Fruit fly (Drosophila melanogaster) whole organism, embryonic: Measurements from ENCODE around the gene dock.

Experiments used
- Atf-2 ChIP-seq: fragments of 200-800 bp; sonication (Bioruptor generic); optimal IDR thresholded peaks from 2 replicates; lab custom pipeline; 2016; ENCODE audit warnings: missing biosample characterization, missing genetic modification characterization
- Blimp-1 ChIP-seq: fragments of 200-800 bp; sonication (Bioruptor generic); optimal IDR thresholded peaks from 3 replicates; lab custom pipeline; 2018; ENCODE audit warnings: missing biosample characterization, missing genetic modification characterization, mild to moderate bottlenecking, moderate library complexity, missing genetic modification reagents
- BtbVII ChIP-seq: fragments of 200-800 bp; sonication (Bioruptor generic); optimal IDR thresholded peaks from 3 replicates; lab custom pipeline; 2017; ENCODE audit warnings: missing biosample characterization, mild to moderate bottlenecking, missing genetic modification characterization
- CG10267 ChIP-seq: fragments of 200-800 bp; sonication (Bioruptor generic); optimal IDR thresholded peaks from 2 replicates; lab custom pipeline; 2018; ENCODE audit warnings: missing biosample characterization, mild to moderate bottlenecking, missing genetic modification characterization, moderate library complexity
- CG10543 ChIP-seq: fragments of 200-800 bp; sonication (Bioruptor generic); optimal IDR thresholded peaks from 3 replicates; lab custom pipeline; 2017; ENCODE audit warnings: missing biosample characterization, mild to moderate bottlenecking, missing genetic modification characterization, moderate library complexity
- CG12236 ChIP-seq: fragments of 200-800 bp; sonication (Bioruptor generic); optimal IDR thresholded peaks from 2 replicates; lab custom pipeline; 2016; ENCODE audit warnings: missing biosample characterization, missing genetic modification characterization
- CG13894 ChIP-seq: fragments of 200-800 bp; sonication (Bioruptor generic); optimal IDR thresholded peaks from 3 replicates; lab custom pipeline; 2018; ENCODE audit warnings: missing biosample characterization, mild to moderate bottlenecking, missing genetic modification characterization, moderate library complexity
- CG14441 ChIP-seq: fragments of 200-800 bp; sonication (Bioruptor generic); IDR thresholded peaks from 2 replicates; pipeline ENCODE4 v1.3.6; 2022; ENCODE audit warnings: missing biosample characterization, missing genetic modification characterization
- CG1529 ChIP-seq: fragments of 200-800 bp; sonication (Bioruptor generic); optimal IDR thresholded peaks from 3 replicates; lab custom pipeline; 2018; ENCODE audit warnings: missing biosample characterization, missing genetic modification characterization
- CG1602 ChIP-seq: fragments of 200-800 bp; sonication (Bioruptor generic); optimal IDR thresholded peaks from 3 replicates; lab custom pipeline; 2016; ENCODE audit warnings: missing biosample characterization, missing genetic modification characterization
- CG17568 ChIP-seq: fragments of 200-800 bp; sonication (Bioruptor generic); optimal IDR thresholded peaks from 2 replicates; lab custom pipeline; 2018; ENCODE audit warnings: missing biosample characterization, mild to moderate bottlenecking, missing genetic modification characterization, moderate library complexity
- CG2712 ChIP-seq: fragments of 200-800 bp; optimal IDR thresholded peaks from 3 replicates; lab custom pipeline; 2019; ENCODE audit warnings: missing biosample characterization, mild to moderate bottlenecking, missing genetic modification characterization, moderate library complexity
- CG6791 ChIP-seq: fragments of 200-800 bp; sonication (Bioruptor generic); IDR thresholded peaks from 3 replicates; pipeline ENCODE4 v1.3.6; 2022; ENCODE audit warnings: missing biosample characterization, missing genetic modification characterization; ENCODE audit not compliant: partially characterized antibody
- CG7556 ChIP-seq: fragments of 200-800 bp; sonication (Bioruptor generic); optimal IDR thresholded peaks from 2 replicates; lab custom pipeline; 2017; ENCODE audit warnings: missing biosample characterization, mild to moderate bottlenecking, missing genetic modification characterization
- CG8281 ChIP-seq: fragments of 200-800 bp; sonication (Bioruptor generic); optimal IDR thresholded peaks from 2 replicates; lab custom pipeline; 2018; ENCODE audit warnings: missing biosample characterization, mild to moderate bottlenecking, missing genetic modification characterization, moderate library complexity
- Fer1 ChIP-seq: fragments of 200-800 bp; sonication (Bioruptor generic); optimal IDR thresholded peaks from 2 replicates; lab custom pipeline; 2017; ENCODE audit warnings: missing biosample characterization, mild to moderate bottlenecking, missing genetic modification characterization
- HLH4C ChIP-seq: fragments of 200-800 bp; sonication (Bioruptor generic); IDR thresholded peaks from 3 replicates; pipeline ENCODE4 v1.3.6; 2022; ENCODE audit warnings: missing biosample characterization, missing genetic modification characterization; ENCODE audit not compliant: partially characterized antibody
- HLH54F ChIP-seq: fragments of 200-800 bp; sonication (Bioruptor generic); optimal IDR thresholded peaks from 3 replicates; lab custom pipeline; 2016; ENCODE audit warnings: missing biosample characterization, missing genetic modification characterization
- Hand ChIP-seq: fragments of 200-800 bp; sonication (Bioruptor generic); optimal IDR thresholded peaks from 2 replicates; lab custom pipeline; 2017; ENCODE audit warnings: mild to moderate bottlenecking, missing biosample characterization, missing genetic modification reagents, missing genetic modification characterization
- HmgZ ChIP-seq: fragments of 200-800 bp; sonication (Bioruptor generic); optimal IDR thresholded peaks from 2 replicates; lab custom pipeline; 2018; ENCODE audit warnings: missing biosample characterization, mild to moderate bottlenecking, missing genetic modification characterization
- Lhr ChIP-seq: fragments of 200-800 bp; sonication (Bioruptor generic); optimal IDR thresholded peaks from 3 replicates; lab custom pipeline; 2017; ENCODE audit warnings: mild to moderate bottlenecking, missing biosample characterization, missing genetic modification reagents, missing genetic modification characterization
- Max ChIP-seq: fragments of 200-800 bp; sonication (Bioruptor generic); optimal IDR thresholded peaks from 2 replicates; lab custom pipeline; 2016; ENCODE audit warnings: missing biosample characterization, mild to moderate bottlenecking, missing genetic modification characterization
- Meics ChIP-seq: fragments of 200-800 bp; sonication (Bioruptor generic); optimal IDR thresholded peaks from 2 replicates; lab custom pipeline; 2017; ENCODE audit warnings: missing biosample characterization, mild to moderate bottlenecking, missing genetic modification characterization
- NfI ChIP-seq: fragments of 200-800 bp; sonication (Bioruptor generic); optimal IDR thresholded peaks from 3 replicates; lab custom pipeline; 2018; ENCODE audit warnings: missing biosample characterization, mild to moderate bottlenecking, missing genetic modification characterization, moderate library complexity
- PHDP ChIP-seq: fragments of 200-800 bp; sonication (Bioruptor generic); optimal IDR thresholded peaks from 3 replicates; lab custom pipeline; 2018; ENCODE audit warnings: missing biosample characterization, mild to moderate bottlenecking, missing genetic modification characterization, moderate library complexity
- Sox100B ChIP-seq: fragments of 200-800 bp; sonication (Bioruptor generic); optimal IDR thresholded peaks from 3 replicates; lab custom pipeline; 2018; ENCODE audit warnings: missing biosample characterization, mild to moderate bottlenecking, missing genetic modification characterization
- Spps ChIP-seq: fragments of 200-800 bp; sonication (Bioruptor generic); optimal IDR thresholded peaks from 2 replicates; lab custom pipeline; 2018; ENCODE audit warnings: missing biosample characterization, mild to moderate bottlenecking, missing genetic modification characterization
- bigmax ChIP-seq: fragments of 200-800 bp; sonication (Bioruptor generic); optimal IDR thresholded peaks from 2 replicates; lab custom pipeline; 2018; ENCODE audit warnings: missing biosample characterization, mild to moderate bottlenecking, missing genetic modification characterization
- br ChIP-seq: fragments of >200 bp; optimal IDR thresholded peaks from 2 replicates; lab custom pipeline; 2017
- cad ChIP-seq: fragments of >200 bp; optimal IDR thresholded peaks from 2 replicates; lab custom pipeline; 2017; ENCODE audit warnings: missing biosample characterization, missing genetic modification characterization
- cg ChIP-seq: fragments of 200-800 bp; sonication (Bioruptor generic); optimal IDR thresholded peaks from 3 replicates; lab custom pipeline; 2019; ENCODE audit warnings: missing biosample characterization, mild to moderate bottlenecking, missing genetic modification characterization, moderate library complexity
- corto ChIP-seq: fragments of 200-800 bp; sonication (Bioruptor generic); optimal IDR thresholded peaks from 2 replicates; lab custom pipeline; 2016; ENCODE audit warnings: missing biosample characterization, mild to moderate bottlenecking, missing genetic modification characterization, moderate library complexity
- da ChIP-seq: fragments of 200-800 bp; sonication (Bioruptor generic); optimal IDR thresholded peaks from 2 replicates; lab custom pipeline; 2016; ENCODE audit warnings: missing biosample characterization, missing genetic modification characterization
- dpn ChIP-seq, 2 experiments: fragments of 200-800 bp; sonication (Bioruptor generic); optimal IDR thresholded peaks; 3 replicates each; lab custom pipeline; 2016; ENCODE audit warnings: missing biosample characterization in 2 of 2, missing genetic modification characterization in 2 of 2
- fd3F ChIP-seq: fragments of 200-800 bp; sonication (Bioruptor generic); optimal IDR thresholded peaks from 2 replicates; lab custom pipeline; 2018; ENCODE audit warnings: missing biosample characterization, mild to moderate bottlenecking, missing genetic modification characterization, moderate library complexity
- gfzf ChIP-seq: fragments of 200-800 bp; sonication (Bioruptor generic); optimal IDR thresholded peaks from 2 replicates; lab custom pipeline; 2016; ENCODE audit warnings: missing biosample characterization, mild to moderate bottlenecking, missing genetic modification characterization, moderate library complexity
- grn ChIP-seq: fragments of 200-800 bp; sonication (Bioruptor generic); optimal IDR thresholded peaks from 3 replicates; lab custom pipeline; 2017; ENCODE audit warnings: missing biosample characterization, missing genetic modification characterization
- luna ChIP-seq: fragments of 200-800 bp; sonication (Bioruptor generic); optimal IDR thresholded peaks from 2 replicates; lab custom pipeline; 2016; ENCODE audit warnings: missing biosample characterization, missing genetic modification characterization
- maf-S ChIP-seq: fragments of 200-800 bp; sonication (Bioruptor generic); optimal IDR thresholded peaks from 2 replicates; lab custom pipeline; 2016; ENCODE audit warnings: missing biosample characterization, missing genetic modification characterization
- nau ChIP-seq: fragments of 200-800 bp; sonication (Bioruptor generic); optimal IDR thresholded peaks from 3 replicates; lab custom pipeline; 2017; ENCODE audit warnings: missing biosample characterization, mild to moderate bottlenecking, missing genetic modification characterization, missing genetic modification reagents
- nmo ChIP-seq: fragments of 200-800 bp; sonication (Bioruptor generic); optimal IDR thresholded peaks from 2 replicates; lab custom pipeline; 2018; ENCODE audit warnings: missing biosample characterization, mild to moderate bottlenecking, missing genetic modification characterization, moderate library complexity
- pum ChIP-seq: fragments of 200-800 bp; sonication (Bioruptor generic); optimal IDR thresholded peaks from 2 replicates; lab custom pipeline; 2016; ENCODE audit warnings: missing biosample characterization, missing genetic modification characterization
- pzg ChIP-seq: fragments of 200-800 bp; sonication (Bioruptor generic); optimal IDR thresholded peaks from 3 replicates; lab custom pipeline; 2018; ENCODE audit warnings: missing biosample characterization, mild to moderate bottlenecking, missing genetic modification characterization, moderate library complexity
- run ChIP-seq: fragments of 200-800 bp; sonication (Bioruptor generic); optimal IDR thresholded peaks from 3 replicates; lab custom pipeline; 2018; ENCODE audit warnings: missing biosample characterization, mild to moderate bottlenecking, missing genetic modification characterization
- shn ChIP-seq: fragments of 200-800 bp; sonication (Bioruptor generic); optimal IDR thresholded peaks from 3 replicates; lab custom pipeline; 2016; ENCODE audit warnings: missing biosample characterization, missing genetic modification characterization
- sr ChIP-seq: fragments of 200-800 bp; sonication (Bioruptor generic); IDR thresholded peaks from 3 replicates; pipeline ENCODE4 v1.3.6; 2022; ENCODE audit warnings: missing biosample characterization, missing genetic modification characterization
- ssp ChIP-seq: fragments of 200-800 bp; sonication (Bioruptor generic); IDR thresholded peaks from 2 replicates; pipeline ENCODE4 v1.3.6; 2022; ENCODE audit warnings: missing biosample characterization, missing genetic modification characterization
- stwl ChIP-seq: fragments of 200-800 bp; sonication (Bioruptor generic); optimal IDR thresholded peaks from 3 replicates; lab custom pipeline; 2018; ENCODE audit warnings: missing biosample characterization, mild to moderate bottlenecking, missing genetic modification characterization, moderate library complexity
- trh ChIP-seq: fragments of 200-800 bp; sonication (Bioruptor generic); optimal IDR thresholded peaks from 2 replicates; lab custom pipeline; 2016; ENCODE audit warnings: missing biosample characterization, missing genetic modification characterization
- zen ChIP-seq: fragments of 200-800 bp; sonication (Bioruptor generic); optimal IDR thresholded peaks from 3 replicates; lab custom pipeline; 2018; ENCODE audit warnings: missing biosample characterization, mild to moderate bottlenecking, missing genetic modification characterization, moderate library complexity
- zfh2 ChIP-seq: fragments of 200-800 bp; sonication (Bioruptor generic); optimal IDR thresholded peaks from 2 replicates; lab custom pipeline; 2016; ENCODE audit warnings: missing biosample characterization, missing genetic modification characterization

The dock gene

dm6 chr2L:869497-870040 is 43.8 kb downstream of the dock start, which contains the start of gene dbe (continued):
- TF ChIP-seq NfI: peak; percentile 15
- no peak for TF ChIP-seq cg (GFP tag; lab: Kevin White, UChicago)
- TF ChIP-seq HLH54F (GFP tag; lab: Kevin White, UChicago): no peak
- peak; percentile 13 for TF ChIP-seq HmgZ
- peak; percentile 53; the same call in 1 of the 3 replicates for TF ChIP-seq CG6791 (GFP tag; lab: Robert Waterston, UW)
- TF ChIP-seq CG12236 (GFP tag; lab: Kevin White, UChicago): no peak
- TF ChIP-seq Blimp-1 (GFP tag; lab: Kevin White, UChicago): no peak
- TF ChIP-seq fd3F (GFP tag; lab: Kevin White, UChicago): no peak
- TF ChIP-seq Sox100B (GFP tag; lab: Kevin White, UChicago): no peak
- no peak for TF ChIP-seq Fer1 (GFP tag; lab: Kevin White, UChicago)
- TF ChIP-seq CG8281 (tag; lab: Kevin White, UChicago): no peak
- no peak for TF ChIP-seq HLH4C (GFP tag; lab: Robert Waterston, UW)
- no peak for TF ChIP-seq bigmax (GFP tag; lab: Kevin White, UChicago)
- TF ChIP-seq br (lab: Kevin White, UChicago): no peak
- no peak for TF ChIP-seq nmo
- no peak for TF ChIP-seq nau (GFP tag; lab: Kevin White, UChicago)
- no peak for TF ChIP-seq shn (GFP tag; lab: Kevin White, UChicago)
- TF ChIP-seq CG10267 (tag; lab: Kevin White, UChicago): no peak
- TF ChIP-seq trh (GFP tag; lab: Kevin White, UChicago): no peak
- peak in 1 of 2 experiments; percentile 31 for TF ChIP-seq dpn (GFP tag; optimal IDR thresholded peaks at IDR 0.05; lab: Kevin White, UChicago)
- TF ChIP-seq cad: no peak
- no peak for TF ChIP-seq ssp (GFP tag; lab: Robert Waterston, UW)
- TF ChIP-seq run (tag; lab: Kevin White, UChicago): no peak
- TF ChIP-seq pzg (GFP tag; lab: Kevin White, UChicago): peak; percentile 37
- peak; percentile 20 for TF ChIP-seq CG13894
- TF ChIP-seq sr (GFP tag; lab: Robert Waterston, UW): no peak
- TF ChIP-seq stwl (tag; lab: Kevin White, UChicago): peak; percentile 24
- TF ChIP-seq Atf-2 (GFP tag; lab: Kevin White, UChicago): no peak
- peak; percentile 51 for TF ChIP-seq Max (GFP tag; lab: Kevin White, UChicago)
- TF ChIP-seq CG10543 (GFP tag; lab: Kevin White, UChicago): no peak
- TF ChIP-seq pum (GFP tag; lab: Kevin White, UChicago): no peak
- no peak for TF ChIP-seq maf-S (GFP tag; lab: Kevin White, UChicago)
- no peak for TF ChIP-seq CG7556 (GFP tag; lab: Kevin White, UChicago)
- no peak for TF ChIP-seq CG1529 (GFP tag; lab: Kevin White, UChicago)
- TF ChIP-seq CG14441: no peak
- TF ChIP-seq da (GFP tag; lab: Kevin White, UChicago): no peak
- TF ChIP-seq gfzf (GFP tag; lab: Kevin White, UChicago): no peak
- TF ChIP-seq zen (tag; lab: Kevin White, UChicago): no peak
- TF ChIP-seq CG2712: peak; percentile 16
- TF ChIP-seq PHDP (tag; lab: Kevin White, UChicago): no peak
- TF ChIP-seq luna (GFP tag; lab: Kevin White, UChicago): no peak
- TF ChIP-seq Meics (GFP tag; lab: Kevin White, UChicago): peak; percentile 5
- no peak for TF ChIP-seq zfh2 (GFP tag; lab: Kevin White, UChicago)
- no peak for TF ChIP-seq CG1602 (GFP tag; lab: Kevin White, UChicago)
- no peak for TF ChIP-seq grn (GFP tag; lab: Kevin White, UChicago)
- no peak for TF ChIP-seq Hand (GFP tag; lab: Kevin White, UChicago)
- no peak for TF ChIP-seq Lhr
- no peak for TF ChIP-seq Spps
- no peak for TF ChIP-seq BtbVII
- no peak for TF ChIP-seq CG17568 (GFP tag; lab: Kevin White, UChicago)
- TF ChIP-seq corto: no peak
